Worm (Caenorhabditis elegans) whole organism, early embryonic: ENCODE measurements around the gene clc-19.

Source experiments
- F13C5.2 ChIP-seq: sonication (generic microtip); optimal IDR thresholded peaks from 2 replicates; lab custom pipeline; 2017; ENCODE audit warnings: mild to moderate bottlenecking, missing genetic modification characterization, inconsistent platforms, missing compliant biosample characterization
- aly-1 ChIP-seq: sonication (generic microtip); optimal IDR thresholded peaks from 2 replicates; lab custom pipeline; 2016; ENCODE audit warnings: missing genetic modification characterization, missing compliant biosample characterization
- ama-1 ChIP-seq: fragments of 150-350 bp; optimal IDR thresholded peaks from 2 replicates; lab custom pipeline; 2014
- ceh-13 ChIP-seq: fragments of 200-800 bp; sonication (Bioruptor generic); optimal IDR thresholded peaks from 2 replicates; lab custom pipeline; 2018; ENCODE audit warnings: mild to moderate bottlenecking, missing genetic modification characterization, missing compliant biosample characterization
- ceh-36 ChIP-seq: sonication (generic microtip); optimal IDR thresholded peaks from 2 replicates; lab custom pipeline; 2016; ENCODE audit warnings: missing genetic modification characterization, inconsistent platforms, missing compliant biosample characterization
- flt-1 ChIP-seq: fragments of 200-800 bp; sonication (Bioruptor generic); IDR thresholded peaks from 2 replicates; pipeline ENCODE4 v1.3.6; 2022; ENCODE audit warnings: missing genetic modification characterization, missing compliant biosample characterization
- hmg-4 ChIP-seq: fragments of 200-800 bp; sonication (Bioruptor generic); optimal IDR thresholded peaks from 2 replicates; lab custom pipeline; 2018; ENCODE audit warnings: mild to moderate bottlenecking, missing genetic modification characterization, missing compliant biosample characterization
- hnd-1 ChIP-seq: sonication (generic microtip); optimal IDR thresholded peaks from 2 replicates; lab custom pipeline; 2016; ENCODE audit warnings: missing genetic modification characterization, missing compliant biosample characterization
- tbx-11 ChIP-seq: fragments of 200-800 bp; sonication (Bioruptor generic); IDR thresholded peaks from 2 replicates; pipeline ENCODE4 v1.3.6; 2022; ENCODE audit warnings: missing genetic modification characterization, missing compliant biosample characterization
- tra-4 ChIP-seq: sonication (generic microtip); optimal IDR thresholded peaks from 2 replicates; lab custom pipeline; 2017; ENCODE audit warnings: missing genetic modification characterization, missing compliant biosample characterization

DNA sequence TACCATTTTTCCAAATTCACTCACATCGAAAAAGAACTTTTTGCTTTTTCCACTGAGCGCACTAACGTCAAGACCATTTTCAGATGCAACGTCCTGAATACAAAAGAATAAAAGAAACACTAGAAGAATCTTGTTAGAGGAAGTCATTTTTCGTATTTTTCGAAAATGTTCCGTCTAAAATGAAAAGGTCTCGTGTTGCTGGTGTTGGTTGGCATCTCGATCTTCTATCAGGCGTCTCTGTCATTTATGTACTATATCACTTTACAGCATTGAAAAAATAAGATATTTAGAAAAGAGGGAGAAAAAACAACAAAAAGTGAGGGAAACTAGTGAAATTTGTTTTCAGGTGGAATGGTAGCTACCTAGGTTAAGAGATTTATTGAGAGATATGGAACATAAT is 32.2 kb downstream of the clc-19 start, which contains the start of gene K02F3.9:
- TF ChIP-seq flt-1 (GFP tag; lab: Robert Waterston, UW): no peak
- TF ChIP-seq aly-1: no peak
- no peak for TF ChIP-seq tbx-11 (GFP tag; lab: Robert Waterston, UW)
- TF ChIP-seq hnd-1: no peak
- no peak for TF ChIP-seq F13C5.2
- no peak for TF ChIP-seq ama-1 (lab: Kevin White, UChicago)
- TF ChIP-seq tra-4 (tag; lab: Kevin White, UChicago): no peak
- no peak for TF ChIP-seq ceh-13
- no peak for TF ChIP-seq ceh-36 (tag; lab: Kevin White, UChicago)
- no peak for TF ChIP-seq hmg-4 (GFP tag; lab: Kevin White, UChicago)
